Fruit fly (Drosophila melanogaster): ENCODE data around the gene CG14818.

The CG14818 gene

DNA sequence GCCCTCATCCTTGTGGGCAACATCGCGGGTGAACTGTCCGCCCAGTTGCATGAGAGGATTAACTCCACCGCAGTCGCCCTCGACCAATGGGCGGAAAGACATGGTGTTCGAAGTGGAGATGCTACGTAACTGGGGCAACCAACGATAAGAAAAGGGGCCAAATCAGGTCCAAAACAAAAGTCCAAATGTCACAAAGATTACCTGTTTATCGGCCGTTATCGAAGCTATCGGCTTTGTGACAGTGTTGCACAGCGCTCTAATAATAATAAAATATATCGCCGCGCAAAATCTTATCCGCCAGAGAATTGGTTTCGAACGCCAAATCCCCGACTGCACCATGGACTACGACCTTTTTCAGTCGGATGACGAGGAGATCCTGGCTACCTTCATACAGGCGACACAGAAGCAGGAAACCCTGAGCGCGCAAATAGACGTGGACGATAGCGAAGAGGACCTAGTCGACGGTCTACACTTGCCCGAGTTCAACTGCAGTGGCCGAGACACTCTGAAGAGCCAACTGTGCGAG is 10.9 kb downstream of the CG14818 start, which contains the start of the genes CG14803 and Pex5:
Gene CG14803 (plus strand): TSS at position 285 of the 526 bp plus-strand sequence.
Gene Pex5 (minus strand): TSS at position 476 of the 526 bp plus-strand sequence.
- TF ChIP-seq jim (GFP tag; optimal IDR thresholded peaks at IDR 0.05) (no peak), Vsx2 (GFP tag; optimal IDR thresholded peaks at IDR 0.05; ENCODE audit: partially characterized antibody) (no peak), Hr78 (GFP tag; optimal IDR thresholded peaks at IDR 0.05) (no peak), Rel (GFP tag; optimal IDR thresholded peaks at IDR 0.05) (no peak), Rel (tag; optimal IDR thresholded peaks at IDR 0.05) (peak; percentile 37), dmrt93B (GFP tag; optimal IDR thresholded peaks at IDR 0.05) (no peak), woc (GFP tag; optimal IDR thresholded peaks at IDR 0.05) (no peak), Hr83 (GFP tag; optimal IDR thresholded peaks at IDR 0.05; ENCODE audit: poor library complexity, severe bottlenecking) (no peak), Abd-B (GFP tag; optimal IDR thresholded peaks at IDR 0.05) (no peak), rgr (GFP tag; optimal IDR thresholded peaks at IDR 0.05) (no peak), Myc (optimal IDR thresholded peaks at IDR 0.05) (no peak), Mio (GFP tag; optimal IDR thresholded peaks at IDR 0.05) (no peak), foxo (GFP tag; optimal IDR thresholded peaks at IDR 0.05) (no peak), dl (GFP tag; optimal IDR thresholded peaks at IDR 0.05; ENCODE audit: insufficient read depth in 1 of 2, partially characterized antibody in 2 of 2) (no peak), sv (GFP tag; optimal IDR thresholded peaks at IDR 0.05) (no peak), Jra (GFP tag; optimal IDR thresholded peaks at IDR 0.05) (no peak), sage (GFP tag; optimal IDR thresholded peaks at IDR 0.05) (no peak), pan (optimal IDR thresholded peaks at IDR 0.05) (no peak), GATAd (GFP tag; optimal IDR thresholded peaks at IDR 0.05) (no peak), Sp1 (GFP tag; optimal IDR thresholded peaks at IDR 0.05) (peak; percentile 23), lola (GFP tag; optimal IDR thresholded peaks at IDR 0.05) (no peak), psq (GFP tag; optimal IDR thresholded peaks at IDR 0.05) (peak; percentile 16), CG9705 (GFP tag; optimal IDR thresholded peaks at IDR 0.05) (no peak), Hnf4 (GFP tag; optimal IDR thresholded peaks at IDR 0.05) (no peak)

DNA sequence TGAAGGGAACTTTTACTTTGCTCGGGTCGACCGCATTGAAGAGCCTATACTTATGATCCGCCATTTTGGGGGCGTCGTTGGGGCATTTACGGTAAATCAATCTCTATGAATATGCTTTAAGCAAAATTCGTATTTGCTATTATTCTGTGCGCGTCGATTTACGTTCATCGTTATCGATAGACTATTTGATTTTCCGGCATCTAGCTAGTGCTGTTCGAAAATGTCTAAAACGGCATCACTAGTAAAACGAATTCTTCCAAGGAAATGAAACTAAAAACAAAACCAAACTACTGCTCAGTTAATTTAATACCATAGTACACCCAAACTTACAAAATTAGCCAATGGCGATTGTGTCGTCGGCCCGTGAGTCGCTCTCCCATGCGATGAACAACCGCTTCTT is 13.9 kb downstream of the CG14818 start, which contains the start of the genes Gcna and MED18:
Gene Gcna (minus strand): TSS at position 163 of the 400 bp plus-strand sequence.
Gene MED18 (plus strand): TSS at position 237 of the 400 bp plus-strand sequence.
- no peak for TF ChIP-seq psq (GFP tag; optimal IDR thresholded peaks at IDR 0.05)
- TF ChIP-seq Myc (optimal IDR thresholded peaks at IDR 0.05), result peak; percentile 56

DNA sequence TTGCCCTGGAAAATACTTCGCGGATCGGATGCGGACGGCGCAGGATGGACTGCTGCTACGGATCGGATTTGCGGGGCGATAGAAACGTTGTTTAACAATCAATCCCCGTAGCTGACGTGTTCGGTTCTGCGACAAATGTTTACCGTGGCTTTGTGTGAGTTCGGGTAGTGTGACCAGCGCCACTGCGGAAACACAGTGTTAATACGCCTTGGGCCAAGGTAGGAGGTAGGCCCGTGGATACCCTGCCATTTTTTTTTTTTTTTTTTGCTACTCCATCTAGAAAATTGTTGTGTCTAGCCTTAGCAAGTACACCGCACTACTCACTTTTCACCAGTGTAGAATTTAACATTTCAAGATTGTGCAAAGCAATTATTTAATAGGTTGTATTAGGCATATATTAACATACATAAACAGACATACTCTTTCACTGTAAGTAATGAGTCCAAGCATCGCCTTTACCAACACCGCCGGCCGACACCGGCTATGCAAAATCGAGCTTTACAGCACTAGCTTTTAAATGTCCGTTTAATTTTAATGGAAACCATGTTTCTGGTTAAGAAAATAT is 17.9 kb downstream of the CG14818 start, which contains the start of gene deltaCOP:
Gene deltaCOP (minus strand): TSS at position 171 of the 565 bp plus-strand sequence.
- TF ChIP-seq woc (GFP tag; optimal IDR thresholded peaks at IDR 0.05) (peak; percentile 97), Hnf4 (GFP tag; optimal IDR thresholded peaks at IDR 0.05) (no peak), pan (optimal IDR thresholded peaks at IDR 0.05) (no peak), N (GFP tag; optimal IDR thresholded peaks at IDR 0.05) (no peak), ey (GFP tag; optimal IDR thresholded peaks at IDR 0.05) (peak; percentile 91), Dif (GFP tag; optimal IDR thresholded peaks at IDR 0.05; ENCODE audit: partially characterized antibody) (no peak), CrebA (GFP tag; optimal IDR thresholded peaks at IDR 0.05; ENCODE audit: borderline replicate concordance) (no peak), psq (GFP tag; optimal IDR thresholded peaks at IDR 0.05) (peak; percentile 82), jim (GFP tag; optimal IDR thresholded peaks at IDR 0.05) (no peak), Dfd (GFP tag; optimal IDR thresholded peaks at IDR 0.05) (no peak), Jra (GFP tag; optimal IDR thresholded peaks at IDR 0.05) (no peak), foxo (GFP tag; optimal IDR thresholded peaks at IDR 0.05) (peak; percentile 19 to 92), GATAd (GFP tag; optimal IDR thresholded peaks at IDR 0.05) (no peak), OdsH (GFP tag; optimal IDR thresholded peaks at IDR 0.05) (peak; percentile 87), dl (GFP tag; optimal IDR thresholded peaks at IDR 0.05; ENCODE audit: insufficient read depth in 1 of 2, partially characterized antibody in 2 of 2) (no peak), sv (GFP tag; optimal IDR thresholded peaks at IDR 0.05) (peak; percentile 79), Vsx2 (GFP tag; optimal IDR thresholded peaks at IDR 0.05; ENCODE audit: partially characterized antibody) (no peak), lola (GFP tag; optimal IDR thresholded peaks at IDR 0.05) (no peak), tai (GFP tag; optimal IDR thresholded peaks at IDR 0.05) (no peak), brk (GFP tag; optimal IDR thresholded peaks at IDR 0.05) (no peak), CG9705 (GFP tag; optimal IDR thresholded peaks at IDR 0.05) (peak; percentile 51), HLH106 (tag; optimal IDR thresholded peaks at IDR 0.05) (peak; percentile 81), dsf (GFP tag; optimal IDR thresholded peaks at IDR 0.05; ENCODE audit: borderline replicate concordance) (no peak), Abd-B (GFP tag; optimal IDR thresholded peaks at IDR 0.05) (no peak), Hr83 (GFP tag; optimal IDR thresholded peaks at IDR 0.05; ENCODE audit: poor library complexity, severe bottlenecking) (peak; percentile 56), Hr78 (GFP tag; optimal IDR thresholded peaks at IDR 0.05) (no peak), br (GFP tag; optimal IDR thresholded peaks at IDR 0.05) (peak; percentile 89), rgr (GFP tag; optimal IDR thresholded peaks at IDR 0.05) (peak; percentile 91), CG32264 (GFP tag; optimal IDR thresholded peaks at IDR 0.05) (peak; percentile 53), Rel (GFP tag; optimal IDR thresholded peaks at IDR 0.05) (no peak), Rel (tag; optimal IDR thresholded peaks at IDR 0.05) (peak; percentile 65), sage (GFP tag; optimal IDR thresholded peaks at IDR 0.05) (no peak), usp (GFP tag; optimal IDR thresholded peaks at IDR 0.05) (no peak), fru (GFP tag; optimal IDR thresholded peaks at IDR 0.05) (no peak), dmrt93B (GFP tag; optimal IDR thresholded peaks at IDR 0.05) (no peak), Mio (GFP tag; optimal IDR thresholded peaks at IDR 0.05) (peak; percentile 39), h (GFP tag; optimal IDR thresholded peaks at IDR 0.05) (peak; percentile 93), Sp1 (GFP tag; optimal IDR thresholded peaks at IDR 0.05) (peak; percentile 72), Myc (optimal IDR thresholded peaks at IDR 0.05) (peak; percentile 40)

Data from whole organism, wandering third instar larva.